Fruit fly (Drosophila melanogaster) whole organism, embryonic: ENCODE data around the gene Dsp1.

Source experiments
- Asciz ChIP-seq: fragments of 200-800 bp; sonication (Bioruptor generic); optimal IDR thresholded peaks from 2 replicates; lab custom pipeline; 2017; ENCODE audit warnings: missing biosample characterization, mild to moderate bottlenecking, missing genetic modification characterization, missing genetic modification reagents
- Atf3 ChIP-seq: fragments of 200-800 bp; sonication (Bioruptor generic); optimal IDR thresholded peaks from 3 replicates; lab custom pipeline; 2016; ENCODE audit warnings: missing biosample characterization, missing genetic modification characterization
- CG10959 ChIP-seq: fragments of 200-800 bp; sonication (Bioruptor generic); IDR thresholded peaks from 2 replicates; pipeline ENCODE4 v1.3.6; 2022; ENCODE audit warnings: missing biosample characterization, missing genetic modification characterization
- CG11398 ChIP-seq: fragments of 200-800 bp; sonication (Bioruptor generic); optimal IDR thresholded peaks from 2 replicates; lab custom pipeline; 2016; ENCODE audit warnings: missing biosample characterization, missing genetic modification characterization
- CG11560 ChIP-seq: fragments of 200-800 bp; sonication (Bioruptor generic); IDR thresholded peaks from 3 replicates; pipeline ENCODE4 v1.3.6; 2022; ENCODE audit warnings: missing biosample characterization, missing genetic modification characterization
- CG13287 ChIP-seq: fragments of 200-800 bp; sonication (Bioruptor generic); IDR thresholded peaks from 2 replicates; pipeline ENCODE4 v1.3.6; 2022; ENCODE audit warnings: missing biosample characterization, missing genetic modification characterization; ENCODE audit not compliant: partially characterized antibody
- CG14710 ChIP-seq: fragments of 200-800 bp; sonication (Bioruptor generic); optimal IDR thresholded peaks from 3 replicates; lab custom pipeline; 2019; ENCODE audit warnings: missing biosample characterization, mild to moderate bottlenecking, missing genetic modification characterization, moderate library complexity
- CG14965 ChIP-seq: fragments of 200-800 bp; sonication (Bioruptor generic); optimal IDR thresholded peaks from 2 replicates; lab custom pipeline; 2016; ENCODE audit warnings: missing biosample characterization, missing genetic modification characterization, borderline replicate concordance
- CG15073 ChIP-seq: fragments of 200-800 bp; sonication (Bioruptor generic); optimal IDR thresholded peaks from 2 replicates; lab custom pipeline; 2016; ENCODE audit warnings: missing biosample characterization, missing genetic modification characterization
- CG17361 ChIP-seq: fragments of 200-800 bp; sonication (Bioruptor generic); IDR thresholded peaks from 3 replicates; pipeline ENCODE4 v1.3.6; 2022; ENCODE audit warnings: missing biosample characterization, missing genetic modification characterization
- CG17568 ChIP-seq: fragments of 200-800 bp; sonication (Bioruptor generic); optimal IDR thresholded peaks from 2 replicates; lab custom pipeline; 2018; ENCODE audit warnings: missing biosample characterization, mild to moderate bottlenecking, missing genetic modification characterization, moderate library complexity
- CG18476 ChIP-seq: fragments of 200-800 bp; sonication (Bioruptor generic); optimal IDR thresholded peaks from 2 replicates; lab custom pipeline; 2016; ENCODE audit warnings: missing biosample characterization, mild to moderate bottlenecking, missing genetic modification characterization
- CG18764 ChIP-seq: fragments of 200-800 bp; sonication (Bioruptor generic); optimal IDR thresholded peaks from 3 replicates; lab custom pipeline; 2016; ENCODE audit warnings: missing biosample characterization, missing genetic modification characterization
- CG2129 ChIP-seq: fragments of 200-800 bp; sonication (Bioruptor generic); IDR thresholded peaks from 2 replicates; pipeline ENCODE4 v1.3.6; 2022; ENCODE audit warnings: missing biosample characterization, missing genetic modification characterization; ENCODE audit not compliant: partially characterized antibody
- CG3281 ChIP-seq: fragments of 200-800 bp; sonication (Bioruptor generic); optimal IDR thresholded peaks from 3 replicates; lab custom pipeline; 2017; ENCODE audit warnings: missing biosample characterization, mild to moderate bottlenecking, missing genetic modification characterization
- CG3847 ChIP-seq: fragments of 200-800 bp; sonication (Bioruptor generic); IDR thresholded peaks from 2 replicates; pipeline ENCODE4 v1.3.6; 2022; ENCODE audit warnings: missing biosample characterization, missing genetic modification characterization
- CG4328 ChIP-seq: fragments of 200-800 bp; sonication (Bioruptor generic); optimal IDR thresholded peaks from 3 replicates; lab custom pipeline; 2017; ENCODE audit warnings: missing biosample characterization, missing genetic modification reagents, missing genetic modification characterization
- CG6175 ChIP-seq: fragments of 200-800 bp; sonication (Bioruptor generic); IDR thresholded peaks from 3 replicates; pipeline ENCODE4 v1.3.6; 2022; ENCODE audit warnings: missing biosample characterization, missing genetic modification characterization
- CG6813 ChIP-seq: fragments of 200-800 bp; sonication (Bioruptor generic); optimal IDR thresholded peaks from 2 replicates; lab custom pipeline; 2017; ENCODE audit warnings: missing biosample characterization, missing genetic modification characterization, mild to moderate bottlenecking, moderate library complexity, missing genetic modification reagents
- CG7372 ChIP-seq: fragments of 200-800 bp; sonication (Bioruptor generic); IDR thresholded peaks from 2 replicates; pipeline ENCODE4 v1.3.6; 2022; ENCODE audit warnings: missing biosample characterization, missing genetic modification characterization
- CG7839 ChIP-seq: fragments of 200-800 bp; sonication (Bioruptor generic); optimal IDR thresholded peaks from 3 replicates; lab custom pipeline; 2018; ENCODE audit warnings: missing biosample characterization, mild to moderate bottlenecking, missing genetic modification characterization, moderate library complexity
- CG9437 ChIP-seq: fragments of 200-800 bp; sonication (Bioruptor generic); optimal IDR thresholded peaks from 2 replicates; lab custom pipeline; 2018; ENCODE audit warnings: missing biosample characterization, mild to moderate bottlenecking, missing genetic modification characterization
- Ets65A ChIP-seq: fragments of 200-800 bp; sonication (Bioruptor generic); peaks from one replicate; lab custom pipeline; 2016; ENCODE audit warnings: missing biosample characterization, missing genetic modification characterization
- Fer1 ChIP-seq: fragments of 200-800 bp; sonication (Bioruptor generic); optimal IDR thresholded peaks from 2 replicates; lab custom pipeline; 2017; ENCODE audit warnings: missing biosample characterization, mild to moderate bottlenecking, missing genetic modification characterization
- HLH3B ChIP-seq: fragments of 200-800 bp; sonication (Bioruptor generic); IDR thresholded peaks from 2 replicates; pipeline ENCODE4 v1.3.6; 2022; ENCODE audit warnings: missing biosample characterization, missing genetic modification characterization
- HmgD ChIP-seq: fragments of 200-800 bp; sonication (Bioruptor generic); optimal IDR thresholded peaks from 3 replicates; lab custom pipeline; 2016; ENCODE audit warnings: missing biosample characterization, missing genetic modification characterization
- Hr78 ChIP-seq, 2 experiments: fragments of 200-800 bp in 1 of 2; fragments of >200 bp in 1 of 2; sonication (Bioruptor generic) in 1 of 2; optimal IDR thresholded peaks; 2 replicates each; lab custom pipeline; 2017 to 2019; ENCODE audit warnings: missing biosample characterization in 2 of 2, missing genetic modification characterization in 2 of 2, mild to moderate bottlenecking in 1 of 2, moderate library complexity in 1 of 2
- Mad ChIP-seq: fragments of 200-800 bp; sonication (Bioruptor generic); optimal IDR thresholded peaks from 2 replicates; lab custom pipeline; 2016; ENCODE audit warnings: missing biosample characterization, missing genetic modification characterization
- Ravus ChIP-seq: fragments of 200-800 bp; sonication (Bioruptor generic); IDR thresholded peaks from 2 replicates; pipeline ENCODE4 v1.3.6; 2022; ENCODE audit warnings: missing biosample characterization, missing genetic modification characterization
- Six4 ChIP-seq: fragments of 200-800 bp; sonication (Bioruptor generic); optimal IDR thresholded peaks from 2 replicates; lab custom pipeline; 2016; ENCODE audit warnings: missing biosample characterization, missing genetic modification characterization
- TFAM ChIP-seq: fragments of 200-800 bp; sonication (Bioruptor generic); optimal IDR thresholded peaks from 2 replicates; lab custom pipeline; 2017; ENCODE audit warnings: missing biosample characterization, missing genetic modification characterization, inconsistent platforms
- abd-A ChIP-seq: fragments of 200-800 bp; sonication (Bioruptor generic); optimal IDR thresholded peaks from 3 replicates; lab custom pipeline; 2019; ENCODE audit warnings: missing biosample characterization, mild to moderate bottlenecking, missing genetic modification characterization, moderate library complexity
- al ChIP-seq: fragments of 200-800 bp; sonication (Bioruptor generic); IDR thresholded peaks from 2 replicates; pipeline ENCODE4 v1.3.6; 2022; ENCODE audit warnings: missing biosample characterization, missing genetic modification characterization
- ash1 ChIP-seq: fragments of 200-800 bp; sonication (Bioruptor generic); optimal IDR thresholded peaks from 2 replicates; lab custom pipeline; 2018; ENCODE audit warnings: missing biosample characterization, mild to moderate bottlenecking, missing genetic modification characterization
- grn ChIP-seq: fragments of 200-800 bp; sonication (Bioruptor generic); optimal IDR thresholded peaks from 3 replicates; lab custom pipeline; 2017; ENCODE audit warnings: missing biosample characterization, missing genetic modification characterization
- h ChIP-seq: fragments of >200 bp; optimal IDR thresholded peaks from 2 replicates; lab custom pipeline; 2017
- jing ChIP-seq: fragments of 200-800 bp; sonication (Bioruptor generic); optimal IDR thresholded peaks from 2 replicates; lab custom pipeline; 2018; ENCODE audit warnings: missing biosample characterization, mild to moderate bottlenecking, missing genetic modification characterization
- jumu ChIP-seq: fragments of 200-800 bp; sonication (Bioruptor generic); optimal IDR thresholded peaks from 3 replicates; lab custom pipeline; 2016; ENCODE audit warnings: missing biosample characterization, missing genetic modification characterization
- ken ChIP-seq: fragments of 200-800 bp; sonication (Bioruptor generic); IDR thresholded peaks from 3 replicates; pipeline ENCODE4 v1.3.6; 2022; ENCODE audit warnings: missing biosample characterization, missing genetic modification characterization
- lbe ChIP-seq: fragments of 200-800 bp; sonication (Bioruptor generic); optimal IDR thresholded peaks from 2 replicates; lab custom pipeline; 2016; ENCODE audit warnings: missing biosample characterization, mild to moderate bottlenecking, missing genetic modification characterization
- pan ChIP-seq, 4 experiments: fragments of >200 bp in 3 of 4; fragments of 200-800 bp in 1 of 4; sonication (Bioruptor generic) in 1 of 4; optimal IDR thresholded peaks in 3 of 4; IDR thresholded peaks in 1 of 4; 2 replicates each; pipeline versions ENCODE4 v1.3.6 to Lab custom; 2017 to 2022; ENCODE audit warnings: missing biosample characterization in 2 of 4, missing genetic modification characterization in 2 of 4, mixed read lengths in 1 of 4
- psq ChIP-seq: fragments of 200-800 bp; sonication (Bioruptor generic); optimal IDR thresholded peaks from 2 replicates; lab custom pipeline; 2017; ENCODE audit warnings: missing biosample characterization, missing genetic modification characterization
- pzg ChIP-seq: fragments of 200-800 bp; sonication (Bioruptor generic); optimal IDR thresholded peaks from 3 replicates; lab custom pipeline; 2018; ENCODE audit warnings: missing biosample characterization, mild to moderate bottlenecking, missing genetic modification characterization, moderate library complexity
- salm ChIP-seq: fragments of 200-800 bp; sonication (Bioruptor generic); optimal IDR thresholded peaks from 2 replicates; lab custom pipeline; 2018; ENCODE audit warnings: missing biosample characterization, mild to moderate bottlenecking, missing genetic modification characterization
- shn ChIP-seq: fragments of 200-800 bp; sonication (Bioruptor generic); optimal IDR thresholded peaks from 3 replicates; lab custom pipeline; 2016; ENCODE audit warnings: missing biosample characterization, missing genetic modification characterization
- tna ChIP-seq: fragments of 200-800 bp; sonication (Bioruptor generic); IDR thresholded peaks from 2 replicates; pipeline ENCODE4 v1.3.6; 2022; ENCODE audit warnings: missing biosample characterization, missing genetic modification characterization; ENCODE audit not compliant: partially characterized antibody
- tup ChIP-seq: fragments of 200-800 bp; sonication (Bioruptor generic); optimal IDR thresholded peaks from 2 replicates; lab custom pipeline; 2016; ENCODE audit warnings: missing biosample characterization, mild to moderate bottlenecking, missing genetic modification characterization, moderate library complexity
- vvl ChIP-seq: fragments of 200-800 bp; sonication (Bioruptor generic); IDR thresholded peaks from 2 replicates; pipeline ENCODE4 v1.3.6; 2022; ENCODE audit warnings: missing biosample characterization, missing genetic modification characterization
- wor ChIP-seq: fragments of 200-800 bp; sonication (Bioruptor generic); IDR thresholded peaks from 2 replicates; pipeline ENCODE4 v1.3.6; 2022; ENCODE audit warnings: missing biosample characterization, missing genetic modification characterization

Gene Dsp1

DNA sequence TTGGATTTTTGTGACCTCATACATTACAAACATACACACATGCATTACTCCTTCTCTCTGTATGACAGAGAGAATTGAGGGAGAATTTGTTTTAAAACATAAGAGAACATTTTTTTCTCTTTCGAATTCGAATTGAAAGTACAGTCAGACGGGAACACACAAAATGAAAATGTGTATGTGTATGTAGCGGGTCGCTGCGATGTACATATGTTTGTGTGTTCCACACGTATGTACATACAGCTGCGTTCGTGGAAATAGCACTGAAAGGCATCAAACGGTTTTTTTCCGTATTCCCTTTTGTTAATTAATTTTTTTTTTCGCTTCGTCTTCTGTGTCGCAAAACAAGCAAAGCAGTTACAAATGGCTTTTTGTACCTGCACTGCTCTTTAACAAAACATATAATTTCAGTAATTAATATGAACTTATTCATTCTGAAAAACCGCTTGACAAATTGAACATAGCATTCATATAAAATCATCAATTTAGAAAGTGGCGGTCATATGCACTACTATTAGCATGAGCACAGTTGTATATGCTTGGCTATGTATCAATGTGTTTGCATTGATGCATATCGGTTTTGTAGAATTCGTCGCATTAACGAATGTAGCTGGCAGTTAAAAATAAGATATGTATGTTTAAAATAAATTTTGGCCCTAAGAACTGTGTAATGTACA, 660 bp upstream of the Dsp1 start (continued):
- no peak for TF ChIP-seq CG2129 (GFP tag; lab: Robert Waterston, UW)
- peak; percentile 94 for TF ChIP-seq shn
- peak; percentile 90 for TF ChIP-seq al (GFP tag; lab: Robert Waterston, UW)
- TF ChIP-seq CG18476 (GFP tag; lab: Kevin White, UChicago), result peak; percentile 96
- TF ChIP-seq tna (GFP tag; lab: Robert Waterston, UW), result no peak
- peak; percentile 93 for TF ChIP-seq vvl (GFP tag; lab: Robert Waterston, UW)
- TF ChIP-seq HmgD (GFP tag; lab: Kevin White, UChicago), result peak; percentile 88
- peak; percentile 87 for TF ChIP-seq wor (GFP tag; lab: Robert Waterston, UW)
- peak; percentile 62 for TF ChIP-seq CG15073 (GFP tag; lab: Kevin White, UChicago)
- peak; percentile 70 for TF ChIP-seq Ravus (GFP tag; lab: Robert Waterston, UW)
- TF ChIP-seq tup (GFP tag; lab: Kevin White, UChicago), result peak; percentile 84
- peak; percentile 76 for TF ChIP-seq psq (GFP tag; lab: Kevin White, UChicago)
- TF ChIP-seq CG6813 (GFP tag; lab: Kevin White, UChicago), result peak; percentile 95
- peak; percentile 91 for TF ChIP-seq jing (GFP tag; lab: Kevin White, UChicago)
- peak; percentile 81 for TF ChIP-seq CG10959 (GFP tag; lab: Robert Waterston, UW)
- peak; percentile 87 for TF ChIP-seq ash1
- TF ChIP-seq Hr78 (GFP tag; optimal IDR thresholded peaks at IDR 0.05; lab: Kevin White, UChicago), result peak in 1 of 2 experiments; percentile 91
- TF ChIP-seq CG4328 (GFP tag; lab: Kevin White, UChicago), result peak; percentile 96
- peak; percentile 94 for TF ChIP-seq salm (tag; lab: Kevin White, UChicago)
- peak; percentile 87 for TF ChIP-seq CG18764 (GFP tag; lab: Kevin White, UChicago)
- TF ChIP-seq Asciz (GFP tag; lab: Kevin White, UChicago), result peak; percentile 94
- TF ChIP-seq Mad, result peak; percentile 94
- TF ChIP-seq CG3847 (GFP tag; lab: Robert Waterston, UW), result peak; percentile 93
- TF ChIP-seq CG14710, result peak; percentile 96
- TF ChIP-seq CG6175 (GFP tag; lab: Robert Waterston, UW), result peak; percentile 78; the same call in 2 of the 3 replicates
- peak; percentile 93 for TF ChIP-seq CG17568 (GFP tag; lab: Kevin White, UChicago)
- TF ChIP-seq CG7839 (tag; lab: Kevin White, UChicago), result peak; percentile 98
- peak; percentile 94 for TF ChIP-seq CG11398 (GFP tag; lab: Kevin White, UChicago)
- TF ChIP-seq Fer1, result peak; percentile 97
- TF ChIP-seq pan (optimal IDR thresholded peaks at IDR 0.05; lab: Kevin White, UChicago), result no peak
- peak in 1 of 2 experiments; percentile 92 for TF ChIP-seq pan (GFP tag; optimal IDR thresholded peaks at IDR 0.05 in 1 of 2, IDR thresholded peaks at IDR 0.05 in 1 of 2)
- TF ChIP-seq CG11560, result no peak; the same call in 1 of the 3 replicates
- TF ChIP-seq HLH3B (GFP tag; lab: Robert Waterston, UW), result peak; percentile 88
- TF ChIP-seq CG17361 (GFP tag; lab: Robert Waterston, UW), result peak; percentile 98
- TF ChIP-seq lbe, result peak; percentile 89
- peak; percentile 19 for TF ChIP-seq pzg (GFP tag; lab: Kevin White, UChicago)
- peak; percentile 97 for TF ChIP-seq CG3281 (GFP tag; lab: Kevin White, UChicago)
- TF ChIP-seq Ets65A (GFP tag; lab: Kevin White, UChicago), result peak; percentile 99
- peak; percentile 89 for TF ChIP-seq ken
- no peak; the same call in 1 of the 2 replicates for TF ChIP-seq CG13287
- TF ChIP-seq h (lab: Kevin White, UChicago), result no peak
- TF ChIP-seq TFAM, result peak; percentile 75
- TF ChIP-seq CG9437 (GFP tag; lab: Kevin White, UChicago), result peak; percentile 94
- TF ChIP-seq CG7372 (GFP tag; lab: Robert Waterston, UW), result peak; percentile 93
- peak; percentile 93 for TF ChIP-seq abd-A
- peak; percentile 90 for TF ChIP-seq Atf3
- TF ChIP-seq jumu (GFP tag; lab: Kevin White, UChicago), result peak; percentile 95
- peak; percentile 91 for TF ChIP-seq grn
- TF ChIP-seq Six4 (GFP tag; lab: Kevin White, UChicago), result peak; percentile 92
- TF ChIP-seq CG14965 (GFP tag; lab: Kevin White, UChicago), result peak; percentile 71
